Worm (Caenorhabditis elegans) whole organism, L1 larva: ENCODE measurements around the gene ZK380.6.

Source experiments
- ces-1 ChIP-seq: fragments of 150-350 bp; optimal IDR thresholded peaks from 2 replicates; lab custom pipeline; 2014; ENCODE audit warnings: missing biosample characterization, missing genetic modification reagents, missing genetic modification characterization
- fos-1 ChIP-seq: fragments of 150-350 bp; optimal IDR thresholded peaks from 2 replicates; lab custom pipeline; 2014; ENCODE audit warnings: missing biosample characterization, missing genetic modification characterization
- nhr-12 ChIP-seq: sonication (generic microtip); optimal IDR thresholded peaks from 2 replicates; lab custom pipeline; 2017; ENCODE audit warnings: missing biosample characterization, missing genetic modification characterization
- sptf-1 ChIP-seq: fragments of 150-350 bp; optimal IDR thresholded peaks from 2 replicates; lab custom pipeline; 2014; ENCODE audit warnings: missing biosample characterization, missing genetic modification characterization
- vab-15 ChIP-seq: sonication (generic microtip); optimal IDR thresholded peaks from 2 replicates; lab custom pipeline; 2017; ENCODE audit warnings: missing genotype, mild to moderate bottlenecking, missing genetic modification characterization, missing compliant biosample characterization

DNA sequence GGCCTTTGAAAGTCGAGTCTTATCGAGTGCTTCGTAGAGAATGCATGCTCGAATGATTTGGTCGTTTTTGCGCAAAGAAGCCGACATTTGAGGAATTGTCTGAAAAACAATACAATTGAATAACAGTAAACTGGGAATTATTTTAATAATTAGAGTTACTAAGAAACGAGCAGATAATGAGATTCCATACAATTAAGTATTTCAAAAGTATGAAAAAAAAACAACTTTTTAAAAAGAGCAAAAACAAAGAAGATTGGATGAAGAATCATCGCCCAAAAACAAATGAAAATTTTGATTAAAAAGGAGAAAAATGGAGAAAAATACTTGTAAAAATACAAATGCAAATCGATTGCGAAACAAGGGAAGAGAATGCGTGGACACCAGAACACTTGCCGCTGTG is 23.8 kb downstream of the ZK380.6 start, which contains the start of gene fbxa-170:
- TF ChIP-seq fos-1 (no peak), nhr-12 (tag; lab: Kevin White, UChicago) (no peak), sptf-1 (no peak), vab-15 (tag; lab: Kevin White, UChicago) (no peak), ces-1 (GFP tag; lab: Kevin White, UChicago) (no peak)
